Fruit fly (Drosophila melanogaster) whole organism, embryonic: ENCODE measurements around the gene Eip63E.

Experiments used
- CG10321 ChIP-seq: fragments of 200-800 bp; sonication (Bioruptor generic); IDR thresholded peaks from 2 replicates; pipeline ENCODE4 v1.3.6; 2022; ENCODE audit warnings: missing biosample characterization, missing genetic modification characterization
- CG12071 ChIP-seq: fragments of 200-800 bp; sonication (Bioruptor generic); optimal IDR thresholded peaks from 3 replicates; lab custom pipeline; 2018; ENCODE audit warnings: missing biosample characterization, mild to moderate bottlenecking, missing genetic modification characterization
- CG12769 ChIP-seq: fragments of 200-800 bp; sonication (Bioruptor generic); optimal IDR thresholded peaks from 2 replicates; lab custom pipeline; 2019; ENCODE audit warnings: missing biosample characterization, mild to moderate bottlenecking, missing genetic modification characterization, moderate library complexity
- CG13624 ChIP-seq: fragments of 200-800 bp; sonication (Bioruptor generic); optimal IDR thresholded peaks from 2 replicates; lab custom pipeline; 2016; ENCODE audit warnings: missing biosample characterization, missing genetic modification characterization
- CG13894 ChIP-seq: fragments of 200-800 bp; sonication (Bioruptor generic); optimal IDR thresholded peaks from 3 replicates; lab custom pipeline; 2018; ENCODE audit warnings: missing biosample characterization, mild to moderate bottlenecking, missing genetic modification characterization, moderate library complexity
- CG15073 ChIP-seq: fragments of 200-800 bp; sonication (Bioruptor generic); optimal IDR thresholded peaks from 2 replicates; lab custom pipeline; 2016; ENCODE audit warnings: missing biosample characterization, missing genetic modification characterization
- CG15269 ChIP-seq: fragments of 200-800 bp; sonication (Bioruptor generic); optimal IDR thresholded peaks from 2 replicates; lab custom pipeline; 2018; ENCODE audit warnings: missing biosample characterization, mild to moderate bottlenecking, missing genetic modification characterization, moderate library complexity
- CG1603 ChIP-seq: fragments of 200-800 bp; sonication (Bioruptor generic); optimal IDR thresholded peaks from 2 replicates; lab custom pipeline; 2019; ENCODE audit warnings: missing biosample characterization, mild to moderate bottlenecking, missing genetic modification characterization, moderate library complexity
- CG1647 ChIP-seq: fragments of 200-800 bp; sonication (Bioruptor generic); optimal IDR thresholded peaks from 3 replicates; lab custom pipeline; 2016; ENCODE audit warnings: missing biosample characterization, missing genetic modification characterization
- CG1832 ChIP-seq: fragments of 200-800 bp; sonication (Bioruptor generic); optimal IDR thresholded peaks from 2 replicates; lab custom pipeline; 2017; ENCODE audit warnings: missing biosample characterization, mild to moderate bottlenecking, missing genetic modification characterization, inconsistent platforms
- CG18619 ChIP-seq: fragments of 200-800 bp; sonication (Bioruptor generic); optimal IDR thresholded peaks from 3 replicates; lab custom pipeline; 2017; ENCODE audit warnings: missing biosample characterization, mild to moderate bottlenecking, missing genetic modification characterization
- CG2116 ChIP-seq: fragments of 200-800 bp; sonication (Bioruptor generic); optimal IDR thresholded peaks from 3 replicates; lab custom pipeline; 2018; ENCODE audit warnings: missing biosample characterization, mild to moderate bottlenecking, missing genetic modification characterization
- CG4282 ChIP-seq: fragments of 200-800 bp; sonication (Bioruptor generic); optimal IDR thresholded peaks from 2 replicates; lab custom pipeline; 2016; ENCODE audit warnings: missing biosample characterization, missing genetic modification characterization
- CG4820 ChIP-seq: fragments of 200-800 bp; sonication (Bioruptor generic); optimal IDR thresholded peaks from 3 replicates; lab custom pipeline; 2016; ENCODE audit warnings: missing biosample characterization, missing genetic modification characterization
- CG6791 ChIP-seq: fragments of 200-800 bp; sonication (Bioruptor generic); IDR thresholded peaks from 3 replicates; pipeline ENCODE4 v1.3.6; 2022; ENCODE audit warnings: missing biosample characterization, missing genetic modification characterization; ENCODE audit not compliant: partially characterized antibody
- CG7839 ChIP-seq: fragments of 200-800 bp; sonication (Bioruptor generic); optimal IDR thresholded peaks from 3 replicates; lab custom pipeline; 2018; ENCODE audit warnings: missing biosample characterization, mild to moderate bottlenecking, missing genetic modification characterization, moderate library complexity
- Dad ChIP-seq: fragments of 200-800 bp; sonication (Bioruptor generic); optimal IDR thresholded peaks from 3 replicates; lab custom pipeline; 2016; ENCODE audit warnings: missing biosample characterization, missing genetic modification characterization
- Doc2 ChIP-seq: fragments of 200-800 bp; sonication (Bioruptor generic); IDR thresholded peaks from 2 replicates; pipeline ENCODE4 v1.3.6; 2022; ENCODE audit warnings: missing biosample characterization, missing genetic modification characterization
- Ets97D ChIP-seq: fragments of 200-800 bp; sonication (Bioruptor generic); optimal IDR thresholded peaks from 3 replicates; lab custom pipeline; 2016; ENCODE audit warnings: missing biosample characterization, missing genetic modification characterization
- Gug ChIP-seq: fragments of 200-800 bp; sonication (Bioruptor generic); IDR thresholded peaks from 4 replicates; pipeline ENCODE4 v1.3.6; 2022; ENCODE audit warnings: missing biosample characterization, missing genetic modification characterization
- H2.0 ChIP-seq: fragments of 200-800 bp; sonication (Bioruptor generic); IDR thresholded peaks from 2 replicates; pipeline ENCODE4 v1.3.6; 2022; ENCODE audit warnings: missing biosample characterization, missing genetic modification characterization
- Hmr ChIP-seq: fragments of 200-800 bp; sonication (Bioruptor generic); optimal IDR thresholded peaks from 3 replicates; lab custom pipeline; 2017; ENCODE audit warnings: mild to moderate bottlenecking, missing biosample characterization, missing genetic modification reagents, missing genetic modification characterization
- Kr ChIP-seq: fragments of 200-800 bp; sonication (Bioruptor generic); optimal IDR thresholded peaks from 2 replicates; lab custom pipeline; 2017; ENCODE audit warnings: missing biosample characterization, mild to moderate bottlenecking, missing genetic modification characterization
- NFAT ChIP-seq: fragments of 200-800 bp; sonication (Bioruptor generic); IDR thresholded peaks from 2 replicates; pipeline ENCODE4 v1.3.6; 2022; ENCODE audit warnings: missing biosample characterization, missing genetic modification characterization
- Oaz ChIP-seq: fragments of 200-800 bp; sonication (Bioruptor generic); IDR thresholded peaks from 2 replicates; pipeline ENCODE4 v1.3.6; 2022; ENCODE audit warnings: missing biosample characterization, missing genetic modification characterization
- Oli ChIP-seq: fragments of 200-800 bp; sonication (Bioruptor generic); optimal IDR thresholded peaks from 2 replicates; lab custom pipeline; 2018; ENCODE audit warnings: missing biosample characterization, mild to moderate bottlenecking, missing genetic modification characterization, moderate library complexity
- Optix ChIP-seq: fragments of 200-800 bp; sonication (Bioruptor generic); IDR thresholded peaks from 3 replicates; pipeline ENCODE4 v1.3.6; 2022; ENCODE audit warnings: missing biosample characterization, missing genetic modification characterization
- ase ChIP-seq: fragments of 200-800 bp; sonication (Bioruptor generic); IDR thresholded peaks from 3 replicates; pipeline ENCODE4 v1.3.6; 2022; ENCODE audit warnings: missing biosample characterization, missing genetic modification characterization
- ash1 ChIP-seq: fragments of 200-800 bp; sonication (Bioruptor generic); optimal IDR thresholded peaks from 2 replicates; lab custom pipeline; 2018; ENCODE audit warnings: missing biosample characterization, mild to moderate bottlenecking, missing genetic modification characterization
- bcd ChIP-seq: fragments of 200-800 bp; sonication (Bioruptor generic); optimal IDR thresholded peaks from 2 replicates; lab custom pipeline; 2017; ENCODE audit warnings: missing biosample characterization, mild to moderate bottlenecking, missing genetic modification characterization
- btn ChIP-seq: fragments of 200-800 bp; sonication (Bioruptor generic); optimal IDR thresholded peaks from 2 replicates; lab custom pipeline; 2016; ENCODE audit warnings: missing biosample characterization, missing genetic modification characterization
- chm ChIP-seq: fragments of 200-800 bp; sonication (Bioruptor generic); IDR thresholded peaks from 2 replicates; pipeline ENCODE4 v1.3.6; 2022; ENCODE audit warnings: missing biosample characterization, missing genetic modification characterization
- corto ChIP-seq: fragments of 200-800 bp; sonication (Bioruptor generic); optimal IDR thresholded peaks from 2 replicates; lab custom pipeline; 2016; ENCODE audit warnings: missing biosample characterization, mild to moderate bottlenecking, missing genetic modification characterization, moderate library complexity
- dmrt99B ChIP-seq: fragments of 200-800 bp; sonication (Bioruptor generic); optimal IDR thresholded peaks from 2 replicates; lab custom pipeline; 2018; ENCODE audit warnings: missing biosample characterization, mild to moderate bottlenecking, missing genetic modification characterization, moderate library complexity
- grn ChIP-seq: fragments of 200-800 bp; sonication (Bioruptor generic); optimal IDR thresholded peaks from 3 replicates; lab custom pipeline; 2017; ENCODE audit warnings: missing biosample characterization, missing genetic modification characterization
- hkb ChIP-seq, 2 experiments: fragments of 200-800 bp in 1 of 2; fragments of >200 bp in 1 of 2; sonication (Bioruptor generic) in 1 of 2; IDR thresholded peaks in 1 of 2; optimal IDR thresholded peaks in 1 of 2; 2 replicates each; pipeline versions ENCODE4 v1.3.6 to Lab custom; 2017 to 2022; ENCODE audit warnings: missing biosample characterization in 1 of 2, missing genetic modification characterization in 1 of 2
- ken ChIP-seq: fragments of 200-800 bp; sonication (Bioruptor generic); IDR thresholded peaks from 3 replicates; pipeline ENCODE4 v1.3.6; 2022; ENCODE audit warnings: missing biosample characterization, missing genetic modification characterization
- klu ChIP-seq: fragments of 200-800 bp; sonication (Bioruptor generic); IDR thresholded peaks from 2 replicates; pipeline ENCODE4 v1.3.6; 2022; ENCODE audit warnings: missing biosample characterization, missing genetic modification characterization
- mirr ChIP-seq: fragments of 200-800 bp; sonication (Bioruptor generic); optimal IDR thresholded peaks from 3 replicates; lab custom pipeline; 2018; ENCODE audit warnings: missing biosample characterization, mild to moderate bottlenecking, missing genetic modification characterization
- odd ChIP-seq: fragments of 200-800 bp; sonication (Bioruptor generic); optimal IDR thresholded peaks from 2 replicates; lab custom pipeline; 2017; ENCODE audit warnings: missing biosample characterization, mild to moderate bottlenecking, missing genetic modification characterization
- pho ChIP-seq: fragments of 200-800 bp; sonication (Bioruptor generic); optimal IDR thresholded peaks from 2 replicates; lab custom pipeline; 2016; ENCODE audit warnings: missing biosample characterization, missing genetic modification characterization
- pnt ChIP-seq: fragments of 200-800 bp; sonication (Bioruptor generic); optimal IDR thresholded peaks from 3 replicates; lab custom pipeline; 2016; ENCODE audit warnings: missing biosample characterization, missing genetic modification characterization
- prd ChIP-seq, 3 experiments: fragments of >200 bp in 2 of 3; fragments of 200-800 bp in 1 of 3; sonication (Bioruptor generic) in 1 of 3; optimal IDR thresholded peaks in 2 of 3; IDR thresholded peaks in 1 of 3; 2 replicates in 2 of 3; 3 replicates in 1 of 3; pipeline versions ENCODE4 v1.3.6 to Lab custom; 2017 to 2022; ENCODE audit warnings: missing biosample characterization in 1 of 3, missing genetic modification characterization in 1 of 3
- pum ChIP-seq: fragments of 200-800 bp; sonication (Bioruptor generic); optimal IDR thresholded peaks from 2 replicates; lab custom pipeline; 2016; ENCODE audit warnings: missing biosample characterization, missing genetic modification characterization
- repo ChIP-seq: fragments of 200-800 bp; sonication (Bioruptor generic); optimal IDR thresholded peaks from 2 replicates; lab custom pipeline; 2016; ENCODE audit warnings: missing biosample characterization, missing genetic modification characterization
- scrt ChIP-seq: fragments of 200-800 bp; sonication (Bioruptor generic); optimal IDR thresholded peaks from 2 replicates; lab custom pipeline; 2018; ENCODE audit warnings: missing biosample characterization, mild to moderate bottlenecking, missing genetic modification characterization, moderate library complexity
- sd ChIP-seq: fragments of 200-800 bp; sonication (Bioruptor generic); optimal IDR thresholded peaks from 3 replicates; lab custom pipeline; 2018; ENCODE audit warnings: missing biosample characterization, mild to moderate bottlenecking, missing genetic modification characterization, moderate library complexity
- slou ChIP-seq: fragments of 200-800 bp; sonication (Bioruptor generic); optimal IDR thresholded peaks from 3 replicates; lab custom pipeline; 2016; ENCODE audit warnings: missing biosample characterization, missing genetic modification characterization
- slp2 ChIP-seq: fragments of 200-800 bp; sonication (Bioruptor generic); optimal IDR thresholded peaks from 2 replicates; lab custom pipeline; 2016; ENCODE audit warnings: missing biosample characterization, missing genetic modification characterization
- tll ChIP-seq, 2 experiments: fragments of 200-800 bp in 1 of 2; fragments of >200 bp in 1 of 2; sonication (Bioruptor generic) in 1 of 2; optimal IDR thresholded peaks; 2 replicates each; lab custom pipeline; 2017 to 2019; ENCODE audit warnings: missing biosample characterization in 2 of 2, missing genetic modification characterization in 2 of 2, mild to moderate bottlenecking in 1 of 2, moderate library complexity in 1 of 2

Eip63E gene

dm6 chr3L:3517894-3518293, 2.3 kb downstream of the Eip63E start (continued):
- TF ChIP-seq scrt (GFP tag; lab: Kevin White, UChicago) = peak; percentile 78
- TF ChIP-seq chm (GFP tag; lab: Robert Waterston, UW) = peak; percentile 90
- peak; percentile 90; the same call in 1 of the 2 replicates for TF ChIP-seq NFAT (GFP tag; lab: Robert Waterston, UW)
- TF ChIP-seq ash1 (GFP tag; lab: Kevin White, UChicago) = no peak
- no peak for TF ChIP-seq CG1832
- TF ChIP-seq ase (GFP tag; lab: Robert Waterston, UW) = peak; percentile 89
- TF ChIP-seq slp2 (GFP tag; lab: Kevin White, UChicago) = peak; percentile 85
- TF ChIP-seq corto (GFP tag; lab: Kevin White, UChicago) = peak; percentile 77
- TF ChIP-seq bcd = peak; percentile 81
- peak; percentile 27 for TF ChIP-seq grn
- TF ChIP-seq CG1647 = peak; percentile 85
- TF ChIP-seq Gug = peak; percentile 97
- peak; percentile 96 for TF ChIP-seq ken (GFP tag; lab: Robert Waterston, UW)
- peak; percentile 86 for TF ChIP-seq klu (GFP tag; lab: Robert Waterston, UW)
- TF ChIP-seq CG12769 = peak; percentile 94
- TF ChIP-seq CG18619 (GFP tag; lab: Kevin White, UChicago) = peak; percentile 85
- peak; percentile 91 for TF ChIP-seq Oli (tag; lab: Kevin White, UChicago)
- no peak for TF ChIP-seq CG6791 (GFP tag; lab: Robert Waterston, UW)
- TF ChIP-seq CG12071 = peak; percentile 86
- TF ChIP-seq CG15073 (GFP tag; lab: Kevin White, UChicago) = peak; percentile 55
- peak; percentile 96 for TF ChIP-seq Optix
- TF ChIP-seq slou (GFP tag; lab: Kevin White, UChicago) = peak; percentile 23
- TF ChIP-seq pnt = peak; percentile 92
- TF ChIP-seq CG13624 = peak; percentile 91
- peak; percentile 89 for TF ChIP-seq CG1603 (tag; lab: Kevin White, UChicago)
- peak; percentile 93 for TF ChIP-seq Oaz (GFP tag; lab: Robert Waterston, UW)
- TF ChIP-seq CG4282 (GFP tag; lab: Kevin White, UChicago) = peak; percentile 65
- peak; percentile 95 for TF ChIP-seq H2.0 (GFP tag; lab: Robert Waterston, UW)
- peak; percentile 38 for TF ChIP-seq mirr (GFP tag; lab: Kevin White, UChicago)
- TF ChIP-seq repo (GFP tag; lab: Kevin White, UChicago) = peak; percentile 88
- no peak for TF ChIP-seq Kr (GFP tag; lab: Kevin White, UChicago)
- peak; percentile 81 for TF ChIP-seq sd (tag; lab: Kevin White, UChicago)
- TF ChIP-seq prd (optimal IDR thresholded peaks at IDR 0.05; lab: Kevin White, UChicago) = no peak
- TF ChIP-seq prd (GFP tag; IDR thresholded peaks at IDR 0.05; lab: Robert Waterston, UW) = peak; percentile 88
- TF ChIP-seq pho (GFP tag; lab: Kevin White, UChicago) = peak; percentile 87
- TF ChIP-seq CG4820 = peak; percentile 86
- peak; percentile 87 for TF ChIP-seq Hmr (GFP tag; lab: Kevin White, UChicago)
- TF ChIP-seq odd (GFP tag; lab: Kevin White, UChicago) = peak; percentile 83
- peak; percentile 83 for TF ChIP-seq dmrt99B
- no peak for TF ChIP-seq hkb (optimal IDR thresholded peaks at IDR 0.05; lab: Kevin White, UChicago)
- peak; percentile 97 for TF ChIP-seq hkb (GFP tag; IDR thresholded peaks at IDR 0.05; lab: Robert Waterston, UW)
- peak; percentile 75 for TF ChIP-seq Ets97D (GFP tag; lab: Kevin White, UChicago)
- TF ChIP-seq pum (GFP tag; lab: Kevin White, UChicago) = peak; percentile 81
- TF ChIP-seq CG15269 = peak; percentile 95
- peak; percentile 87 for TF ChIP-seq Dad (GFP tag; lab: Kevin White, UChicago)
- peak; percentile 72 for TF ChIP-seq CG10321 (GFP tag; lab: Robert Waterston, UW)
- peak; percentile 51 for TF ChIP-seq CG2116
- TF ChIP-seq CG13894 (tag; lab: Kevin White, UChicago) = peak; percentile 66
- TF ChIP-seq tll (GFP tag; optimal IDR thresholded peaks at IDR 0.05; lab: Kevin White, UChicago) = no peak
- peak; percentile 90 for TF ChIP-seq CG7839 (tag; lab: Kevin White, UChicago)
- TF ChIP-seq btn (GFP tag; lab: Kevin White, UChicago) = peak; percentile 72
- TF ChIP-seq Doc2 (GFP tag; lab: Robert Waterston, UW) = peak; percentile 82
